Fruit fly (Drosophila melanogaster) whole organism, prepupa: ENCODE measurements around the gene Tssk.

Experiments
- CG16779 ChIP-seq: fragments of 200-800 bp; sonication (Bioruptor generic); optimal IDR thresholded peaks from 3 replicates; lab custom pipeline; 2017; ENCODE audit warnings: missing biosample characterization, mild to moderate bottlenecking, missing genetic modification characterization
- Lpt ChIP-seq: fragments of 200-800 bp; sonication (Bioruptor generic); optimal IDR thresholded peaks from 3 replicates; lab custom pipeline; 2016; ENCODE audit warnings: missing biosample characterization, missing genetic modification characterization
- lz ChIP-seq: fragments of 200-800 bp; sonication (Bioruptor generic); optimal IDR thresholded peaks from 3 replicates; lab custom pipeline; 2016; ENCODE audit warnings: missing biosample characterization, missing genetic modification characterization

DNA sequence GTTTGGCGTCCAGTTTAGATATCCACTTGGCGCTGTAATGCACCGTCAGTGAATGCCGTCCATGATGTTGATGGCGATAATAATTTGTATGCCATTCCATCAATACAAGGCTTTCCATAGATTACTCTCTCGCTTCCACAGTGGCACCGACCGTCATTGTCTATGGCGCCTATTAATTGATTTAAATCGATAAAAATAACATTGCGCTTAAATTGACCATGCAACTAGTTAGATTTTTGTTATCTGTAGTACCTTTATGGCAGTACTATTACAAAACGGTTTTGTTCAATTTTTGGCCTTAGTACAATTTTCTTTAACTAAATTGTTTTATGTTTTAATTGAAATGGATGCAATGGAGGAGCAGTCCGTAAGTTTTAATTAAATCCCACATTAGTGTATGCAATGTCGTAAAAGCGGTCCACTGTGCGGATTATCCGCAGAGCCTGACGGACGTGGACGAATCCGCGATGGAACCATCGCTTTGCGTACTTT lies 21.0 kb downstream of the Tssk start:
- TF ChIP-seq lz (no peak), Lpt (no peak), CG16779 (tag; lab: Kevin White, UChicago) (no peak)
